Fruit fly (Drosophila melanogaster): ENCODE measurements around the gene tgo.
A peak's percentile ranks its signal among the peaks of the same experiment; 100 is the strongest.

tgo gene

dm6 chr3R:9048466-9049072 lies 28.7 kb upstream of the tgo start, which contains the start of gene Mst85C (continued):
- TF ChIP-seq MTF-1 (GFP tag; optimal IDR thresholded peaks at IDR 0.05; ENCODE audit: borderline replicate concordance) (no peak), CG6175 (GFP tag; IDR thresholded peaks at IDR 0.05) (no peak), Fer1 (GFP tag; optimal IDR thresholded peaks at IDR 0.05) (no peak), Fer3 (tag; optimal IDR thresholded peaks at IDR 0.05) (no peak), CG18476 (GFP tag; optimal IDR thresholded peaks at IDR 0.05) (no peak), E2f1 (GFP tag; IDR thresholded peaks at IDR 0.05) (no peak), Side (GFP tag; optimal IDR thresholded peaks at IDR 0.05) (no peak), stwl (tag; optimal IDR thresholded peaks at IDR 0.05) (no peak), gt (GFP tag; IDR thresholded peaks at IDR 0.05) (no peak), oc (tag; optimal IDR thresholded peaks at IDR 0.05) (no peak), tll (GFP tag; optimal IDR thresholded peaks at IDR 0.05) (no peak)

dm6 chr3R:9047561-9048465 lies 28.0 kb upstream of the tgo start, which contains the start of gene Rel:
TSS of gene Rel (minus strand) at chr3R:9047977.
- no peak for TF ChIP-seq CG8944 (GFP tag; optimal IDR thresholded peaks at IDR 0.05)
- TF ChIP-seq CG9797 (GFP tag; optimal IDR thresholded peaks at IDR 0.05), result peak; percentile 6
- TF ChIP-seq CG10321 (GFP tag; IDR thresholded peaks at IDR 0.05), result no peak
- TF ChIP-seq CG2202 (tag; optimal IDR thresholded peaks at IDR 0.05), result peak; percentile 2
- no peak for TF ChIP-seq CG7745 (tag; optimal IDR thresholded peaks at IDR 0.05)
- TF ChIP-seq CHES-1-like (GFP tag; optimal IDR thresholded peaks at IDR 0.05), result peak; percentile 41
- peak; percentile 32 to 89 for TF ChIP-seq crp (GFP tag; optimal IDR thresholded peaks at IDR 0.05)
- TF ChIP-seq luna (GFP tag; optimal IDR thresholded peaks at IDR 0.05), result peak; percentile 29
- TF ChIP-seq CG6175 (GFP tag; IDR thresholded peaks at IDR 0.05), result no peak
- peak; percentile 87 for TF ChIP-seq nmo (GFP tag; optimal IDR thresholded peaks at IDR 0.05)
- TF ChIP-seq Trl (optimal IDR thresholded peaks at IDR 0.05), result peak in 1 of 2 experiments; percentile 4
- no peak for TF ChIP-seq Trl (GFP tag; optimal IDR thresholded peaks at IDR 0.05)
- peak in 1 of 2 experiments; percentile 23 for TF ChIP-seq Pdp1 (GFP tag; optimal IDR thresholded peaks at IDR 0.05)
- peak; percentile 63 for TF ChIP-seq az2 (GFP tag; optimal IDR thresholded peaks at IDR 0.05)
- TF ChIP-seq CG11398 (GFP tag; optimal IDR thresholded peaks at IDR 0.05), result no peak
- TF ChIP-seq cg (GFP tag; optimal IDR thresholded peaks at IDR 0.05), result peak; percentile 75
- peak; percentile 45 for TF ChIP-seq CG5245 (GFP tag; optimal IDR thresholded peaks at IDR 0.05)
- TF ChIP-seq CG13894 (tag; optimal IDR thresholded peaks at IDR 0.05), result peak; percentile 97
- TF ChIP-seq CG8089 (GFP tag; optimal IDR thresholded peaks at IDR 0.05), result peak; percentile 13
- TF ChIP-seq CG4360 (GFP tag; IDR thresholded peaks at IDR 0.05), result no peak
- peak; percentile 41 for TF ChIP-seq CG10431 (GFP tag; optimal IDR thresholded peaks at IDR 0.05)
- TF ChIP-seq twi (tag; optimal IDR thresholded peaks at IDR 0.05), result peak; percentile 66
- no peak for TF ChIP-seq HLH4C (GFP tag; IDR thresholded peaks at IDR 0.05; ENCODE audit: partially characterized antibody)
- TF ChIP-seq CG2712 (tag; optimal IDR thresholded peaks at IDR 0.05), result peak; percentile 91
- peak; percentile 82 for TF ChIP-seq CG7839 (tag; optimal IDR thresholded peaks at IDR 0.05)
- TF ChIP-seq tio (GFP tag; optimal IDR thresholded peaks at IDR 0.05), result peak; percentile 43
- TF ChIP-seq CG18262 (tag; optimal IDR thresholded peaks at IDR 0.05), result peak; percentile 88
- no peak for TF ChIP-seq CG10366 (GFP tag; IDR thresholded peaks at IDR 0.05)
- no peak for TF ChIP-seq D (optimal IDR thresholded peaks at IDR 0.05)
- peak; percentile 70 for TF ChIP-seq D (GFP tag; optimal IDR thresholded peaks at IDR 0.05)
- TF ChIP-seq kni (GFP tag; optimal IDR thresholded peaks at IDR 0.05), result peak; percentile 42
- peak; percentile 54 for TF ChIP-seq CG3995 (GFP tag; optimal IDR thresholded peaks at IDR 0.05)
- TF ChIP-seq CG1529 (GFP tag; optimal IDR thresholded peaks at IDR 0.05), result no peak
- peak; percentile 85 for TF ChIP-seq CG13424 (tag; optimal IDR thresholded peaks at IDR 0.05)
- TF ChIP-seq CG2116 (GFP tag; optimal IDR thresholded peaks at IDR 0.05), result peak; percentile 33
- TF ChIP-seq Mad (GFP tag; optimal IDR thresholded peaks at IDR 0.05), result no peak
- no peak for TF ChIP-seq nau (GFP tag; optimal IDR thresholded peaks at IDR 0.05)

Data from whole organism, embryonic.